Fruit fly (Drosophila melanogaster): ENCODE measurements around the gene CG6763.

Gene CG6763

dm6 chr3R:23257986-23258427 lies 25.8 kb upstream of the CG6763 start, which contains the start of the genes wda and Pex11c (continued):
- TF ChIP-seq CG14050 (GFP tag; IDR thresholded peaks at IDR 0.05): no peak; the same call in 2 of the 3 replicates
- no peak for TF ChIP-seq Dip2 (GFP tag; IDR thresholded peaks at IDR 0.05)
- TF ChIP-seq eyg (GFP tag; optimal IDR thresholded peaks at IDR 0.05): no peak
- TF ChIP-seq Stat92E (GFP tag; optimal IDR thresholded peaks at IDR 0.05): peak in 1 of 3 experiments; percentile 73
- TF ChIP-seq cato (GFP tag; optimal IDR thresholded peaks at IDR 0.05; ENCODE audit: borderline replicate concordance): peak; percentile 77
- peak; percentile 69 for TF ChIP-seq BEAF-32 (GFP tag; optimal IDR thresholded peaks at IDR 0.05)
- TF ChIP-seq slbo (GFP tag; IDR thresholded peaks at IDR 0.05): peak; percentile 92
- no peak for TF ChIP-seq Abd-B (GFP tag; optimal IDR thresholded peaks at IDR 0.05)
- TF ChIP-seq NC2β (GFP tag; optimal IDR thresholded peaks at IDR 0.05): peak; percentile 19
- TF ChIP-seq CG8388 (GFP tag; optimal IDR thresholded peaks at IDR 0.05): peak; percentile 93
- peak; percentile 41; the same call in 1 of the 2 replicates for TF ChIP-seq CG42726 (GFP tag; IDR thresholded peaks at IDR 0.05; ENCODE audit: partially characterized antibody)
- TF ChIP-seq mirr (GFP tag; optimal IDR thresholded peaks at IDR 0.05): no peak
- TF ChIP-seq jigr1 (GFP tag; IDR thresholded peaks at IDR 0.05): peak; percentile 53; the same call in 1 of the 3 replicates
- peak; percentile 62 for TF ChIP-seq CG18764 (GFP tag; optimal IDR thresholded peaks at IDR 0.05)
- TF ChIP-seq kay (GFP tag; optimal IDR thresholded peaks at IDR 0.05): peak; percentile 60
- TF ChIP-seq dati (GFP tag; IDR thresholded peaks at IDR 0.05): no peak
- TF ChIP-seq Dbx (GFP tag; IDR thresholded peaks at IDR 0.05): peak; percentile 85; the same call in 2 of the 3 replicates
- peak; percentile 19; the same call in 1 of the 3 replicates for TF ChIP-seq zen2 (GFP tag; IDR thresholded peaks at IDR 0.05; ENCODE audit: partially characterized antibody)
- TF ChIP-seq ash1 (GFP tag; optimal IDR thresholded peaks at IDR 0.05): no peak
- TF ChIP-seq chn (GFP tag; optimal IDR thresholded peaks at IDR 0.05): peak; percentile 29
- TF ChIP-seq CG16813 (GFP tag; IDR thresholded peaks at IDR 0.05; ENCODE audit: partially characterized antibody): peak; percentile 69
- TF ChIP-seq Xbp1 (GFP tag; optimal IDR thresholded peaks at IDR 0.05): peak; percentile 87
- TF ChIP-seq trem (tag; optimal IDR thresholded peaks at IDR 0.05): peak; percentile 88
- peak; percentile 92 for TF ChIP-seq CG2678 (tag; optimal IDR thresholded peaks at IDR 0.05)
- TF ChIP-seq HLHmδ (GFP tag; optimal IDR thresholded peaks at IDR 0.05): no peak
- TF ChIP-seq repo (GFP tag; optimal IDR thresholded peaks at IDR 0.05): no peak
- no peak for TF ChIP-seq CG13894 (tag; optimal IDR thresholded peaks at IDR 0.05)
- peak; percentile 64 for TF ChIP-seq seq (GFP tag; IDR thresholded peaks at IDR 0.05)
- peak; percentile 75; the same call in 1 of the 2 replicates for TF ChIP-seq Drgx (GFP tag; IDR thresholded peaks at IDR 0.05)
- TF ChIP-seq CG3281 (GFP tag; optimal IDR thresholded peaks at IDR 0.05): peak; percentile 61
- TF ChIP-seq cwo (GFP tag; optimal IDR thresholded peaks at IDR 0.05): peak; percentile 73
- no peak for TF ChIP-seq CG7963 (GFP tag; IDR thresholded peaks at IDR 0.05; ENCODE audit: partially characterized antibody)
- TF ChIP-seq Camta (GFP tag; optimal IDR thresholded peaks at IDR 0.05): peak; percentile 32
- peak; percentile 77 for TF ChIP-seq Nf-YB (GFP tag; optimal IDR thresholded peaks at IDR 0.05)
- no peak for TF ChIP-seq pho (GFP tag; optimal IDR thresholded peaks at IDR 0.05)
- TF ChIP-seq ro (GFP tag; IDR thresholded peaks at IDR 0.05): peak; percentile 84

DNA sequence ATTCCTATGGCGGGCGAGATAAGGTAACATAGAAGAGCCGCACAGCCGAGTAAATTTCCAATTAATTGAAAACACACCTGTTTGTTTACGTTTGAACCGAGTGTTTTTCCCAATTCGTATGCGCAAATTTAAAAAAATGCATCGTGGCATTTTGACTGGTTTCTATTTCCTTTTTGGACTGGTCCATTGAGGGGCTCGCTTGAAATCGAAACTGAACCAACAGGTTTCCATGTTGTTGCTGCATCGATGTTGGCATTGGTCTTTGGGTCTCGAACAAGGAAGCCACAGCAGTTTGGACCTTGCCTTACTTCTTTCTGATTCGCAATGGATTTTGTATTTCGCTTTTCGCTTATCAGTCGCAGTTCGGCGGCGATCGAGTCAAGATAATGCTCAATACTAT lies 25.3 kb upstream of the CG6763 start:
- TF ChIP-seq CG1024 (GFP tag; IDR thresholded peaks at IDR 0.05) (no peak), CG14441 (GFP tag; IDR thresholded peaks at IDR 0.05) (no peak), wor (GFP tag; IDR thresholded peaks at IDR 0.05) (no peak), Blimp-1 (GFP tag; optimal IDR thresholded peaks at IDR 0.05) (peak; percentile 77), HLH54F (GFP tag; optimal IDR thresholded peaks at IDR 0.05) (no peak), ken (GFP tag; IDR thresholded peaks at IDR 0.05) (no peak), cato (GFP tag; optimal IDR thresholded peaks at IDR 0.05; ENCODE audit: borderline replicate concordance) (no peak), kah (GFP tag; optimal IDR thresholded peaks at IDR 0.05) (peak; percentile 69), jing (GFP tag; optimal IDR thresholded peaks at IDR 0.05) (no peak), fd64A (GFP tag; optimal IDR thresholded peaks at IDR 0.05) (no peak), twi (tag; optimal IDR thresholded peaks at IDR 0.05) (no peak)

All from whole organism, embryonic.